Worm (Caenorhabditis elegans) whole organism, L1 larva: ENCODE data around the gene syx-6.
A peak's percentile ranks its signal among the peaks of the same experiment; 100 is the strongest.

Experiments used
- C34B4.2 ChIP-seq: sonication (generic microtip); optimal IDR thresholded peaks from 2 replicates; lab custom pipeline; 2017; ENCODE audit warnings: mild to moderate bottlenecking, missing genetic modification characterization, missing compliant biosample characterization
- F16B12.6 ChIP-seq: fragments of 150-350 bp; optimal IDR thresholded peaks from 2 replicates; lab custom pipeline; 2014; ENCODE audit warnings: missing biosample characterization, missing genetic modification characterization
- aha-1 ChIP-seq: fragments of 150-350 bp; optimal IDR thresholded peaks from 2 replicates; lab custom pipeline; 2014; ENCODE audit warnings: missing biosample characterization, missing genetic modification characterization
- alr-1 ChIP-seq: fragments of 200-800 bp; sonication (Bioruptor generic); optimal IDR thresholded peaks from 2 replicates; lab custom pipeline; 2018; ENCODE audit warnings: borderline replicate concordance, mild to moderate bottlenecking, missing genetic modification characterization, missing compliant biosample characterization
- aly-2 ChIP-seq: fragments of 150-350 bp; optimal IDR thresholded peaks from 2 replicates; lab custom pipeline; 2014; ENCODE audit warnings: missing biosample characterization, missing genetic modification characterization
- ama-1 ChIP-seq: fragments of 150-350 bp; optimal IDR thresholded peaks from 2 replicates; lab custom pipeline; 2014
- blmp-1 ChIP-seq: fragments of 150-350 bp; optimal IDR thresholded peaks from 2 replicates; lab custom pipeline; 2014; ENCODE audit warnings: missing biosample characterization, missing genetic modification characterization
- ceh-63 ChIP-seq: fragments of 200-800 bp; sonication (Bioruptor generic); optimal IDR thresholded peaks from 2 replicates; lab custom pipeline; 2018; ENCODE audit warnings: mild to moderate bottlenecking, missing genetic modification characterization, missing compliant biosample characterization
- ceh-82 ChIP-seq, 3 experiments: fragments of 150-350 bp in 1 of 3; sonication (generic microtip) in 2 of 3; optimal IDR thresholded peaks; 2 replicates each; lab custom pipeline; 2014 to 2017; ENCODE audit warnings: missing biosample characterization in 3 of 3, missing genetic modification characterization in 3 of 3
- ceh-90 ChIP-seq: sonication (generic microtip); optimal IDR thresholded peaks from 2 replicates; lab custom pipeline; 2016; ENCODE audit warnings: missing genetic modification characterization, missing compliant biosample characterization
- dsc-1 ChIP-seq: sonication (generic microtip); optimal IDR thresholded peaks from 2 replicates; lab custom pipeline; 2016; ENCODE audit warnings: mild to moderate bottlenecking, missing genetic modification characterization, missing compliant biosample characterization
- efl-3 ChIP-seq: fragments of 200-800 bp; sonication (Bioruptor generic); optimal IDR thresholded peaks from 2 replicates; lab custom pipeline; 2018; ENCODE audit warnings: mild to moderate bottlenecking, missing genetic modification characterization, missing compliant biosample characterization
- egl-13 ChIP-seq: sonication (generic microtip); optimal IDR thresholded peaks from 2 replicates; lab custom pipeline; 2016; ENCODE audit warnings: missing genotype, missing genetic modification reagents, missing genetic modification characterization, missing compliant biosample characterization
- ets-5 ChIP-seq: fragments of 200-800 bp; sonication (Bioruptor generic); IDR thresholded peaks from 2 replicates; pipeline ENCODE4 v1.3.6; 2022; ENCODE audit warnings: missing genetic modification characterization, missing compliant biosample characterization
- fkh-4 ChIP-seq: sonication (generic microtip); optimal IDR thresholded peaks from 2 replicates; lab custom pipeline; 2016; ENCODE audit warnings: missing compliant biosample characterization, missing genetic modification characterization, borderline replicate concordance
- fkh-8 ChIP-seq: sonication (generic microtip); optimal IDR thresholded peaks from 2 replicates; lab custom pipeline; 2016; ENCODE audit warnings: mild to moderate bottlenecking, missing genetic modification characterization, missing compliant biosample characterization
- fos-1 ChIP-seq: fragments of 150-350 bp; optimal IDR thresholded peaks from 2 replicates; lab custom pipeline; 2014; ENCODE audit warnings: missing biosample characterization, missing genetic modification characterization
- hlh-4 ChIP-seq: sonication (generic microtip); optimal IDR thresholded peaks from 2 replicates; lab custom pipeline; 2016; ENCODE audit warnings: mild to moderate bottlenecking, missing genetic modification characterization, missing compliant biosample characterization
- hpl-2 ChIP-seq: fragments of 150-350 bp; optimal IDR thresholded peaks from 2 replicates; lab custom pipeline; 2014; ENCODE audit warnings: missing biosample characterization, missing genetic modification reagents, missing genetic modification characterization
- lin-13 ChIP-seq: fragments of 150-350 bp; optimal IDR thresholded peaks from 2 replicates; lab custom pipeline; 2014; ENCODE audit warnings: missing biosample characterization, missing genetic modification reagents, missing genetic modification characterization
- lin-14 ChIP-seq: fragments of 200-800 bp; sonication (Bioruptor generic); optimal IDR thresholded peaks from 2 replicates; lab custom pipeline; 2018; ENCODE audit warnings: mild to moderate bottlenecking, missing genetic modification characterization, moderate library complexity, missing compliant biosample characterization
- lin-15B ChIP-seq: fragments of 150-350 bp; sonication (generic microtip); optimal IDR thresholded peaks from 3 replicates; lab custom pipeline; 2014; ENCODE audit warnings: missing biosample characterization, missing genetic modification characterization
- lin-39 ChIP-seq: fragments of 150-350 bp; optimal IDR thresholded peaks from 2 replicates; lab custom pipeline; 2014; ENCODE audit warnings: missing biosample characterization, missing genetic modification reagents, missing genetic modification characterization
- lsy-2 ChIP-seq, 2 experiments: fragments of 150-350 bp; optimal IDR thresholded peaks; 2 replicates each; lab custom pipeline; 2014; ENCODE audit warnings: missing biosample characterization in 2 of 2, missing genetic modification characterization in 2 of 2
- mab-9 ChIP-seq: fragments of 200-800 bp; sonication (Bioruptor generic); IDR thresholded peaks from 2 replicates; pipeline ENCODE4 v1.3.6; 2022; ENCODE audit warnings: missing genetic modification reagents, missing genetic modification characterization, missing compliant biosample characterization
- mdl-1 ChIP-seq, 2 experiments: fragments of 150-350 bp; optimal IDR thresholded peaks; 2 replicates each; lab custom pipeline; 2014 to 2017; ENCODE audit warnings: missing biosample characterization in 2 of 2, missing genetic modification characterization in 2 of 2, inconsistent platforms in 1 of 2
- mep-1 ChIP-seq: fragments of 150-350 bp; optimal IDR thresholded peaks from 2 replicates; lab custom pipeline; 2014; ENCODE audit warnings: missing biosample characterization, missing genetic modification characterization
- nhr-11 ChIP-seq: fragments of 150-350 bp; optimal IDR thresholded peaks from 2 replicates; lab custom pipeline; 2014; ENCODE audit warnings: missing biosample characterization, missing genetic modification characterization
- nhr-12 ChIP-seq: sonication (generic microtip); optimal IDR thresholded peaks from 2 replicates; lab custom pipeline; 2017; ENCODE audit warnings: missing biosample characterization, missing genetic modification characterization
- nhr-20 ChIP-seq: sonication (generic microtip); optimal IDR thresholded peaks from 2 replicates; lab custom pipeline; 2016; ENCODE audit warnings: mild to moderate bottlenecking, missing genetic modification characterization, missing compliant biosample characterization
- nhr-237 ChIP-seq: fragments of 150-350 bp; optimal IDR thresholded peaks from 2 replicates; lab custom pipeline; 2014; ENCODE audit warnings: missing biosample characterization, missing genetic modification characterization
- nhr-76 ChIP-seq: sonication (generic microtip); optimal IDR thresholded peaks from 2 replicates; lab custom pipeline; 2017; ENCODE audit warnings: missing biosample characterization, missing genetic modification characterization
- nhr-77 ChIP-seq: fragments of 150-350 bp; optimal IDR thresholded peaks from 2 replicates; lab custom pipeline; 2014; ENCODE audit warnings: missing biosample characterization, missing genetic modification characterization
- nhr-84 ChIP-seq: sonication (generic microtip); optimal IDR thresholded peaks from 2 replicates; lab custom pipeline; 2017; ENCODE audit warnings: missing biosample characterization, missing genetic modification characterization
- nhr-85 ChIP-seq: sonication (generic microtip); peaks from one replicate; lab custom pipeline; 2016; ENCODE audit warnings: missing genetic modification characterization, inconsistent platforms, missing compliant biosample characterization
- pag-3 ChIP-seq: sonication (generic microtip); optimal IDR thresholded peaks from 2 replicates; lab custom pipeline; 2017; ENCODE audit warnings: missing genetic modification characterization, mild to moderate bottlenecking, missing compliant biosample characterization, antibody characterized with exemption, borderline replicate concordance; ENCODE audit not compliant: insufficient read depth
- pqm-1 ChIP-seq: sonication (generic microtip); optimal IDR thresholded peaks from 3 replicates; lab custom pipeline; 2017; ENCODE audit warnings: missing biosample characterization, missing genetic modification characterization
- rnt-1 ChIP-seq: sonication (generic microtip); optimal IDR thresholded peaks from 2 replicates; lab custom pipeline; 2016; ENCODE audit warnings: mild to moderate bottlenecking, missing genetic modification characterization, moderate library complexity, missing compliant biosample characterization
- skn-1 ChIP-seq: fragments of 150-350 bp; optimal IDR thresholded peaks from 2 replicates; lab custom pipeline; 2014; ENCODE audit warnings: missing biosample characterization, missing genetic modification characterization
- snu-23 ChIP-seq: sonication (generic microtip); optimal IDR thresholded peaks from 2 replicates; lab custom pipeline; 2016; ENCODE audit warnings: missing genetic modification characterization, missing compliant biosample characterization
- sox-4 ChIP-seq: sonication (generic microtip); optimal IDR thresholded peaks from 2 replicates; lab custom pipeline; 2016; ENCODE audit warnings: missing genetic modification characterization, missing compliant biosample characterization
- sptf-1 ChIP-seq: fragments of 150-350 bp; optimal IDR thresholded peaks from 2 replicates; lab custom pipeline; 2014; ENCODE audit warnings: missing biosample characterization, missing genetic modification characterization
- sup-37 ChIP-seq: fragments of 200-800 bp; sonication (Bioruptor generic); optimal IDR thresholded peaks from 2 replicates; lab custom pipeline; 2018; ENCODE audit warnings: mild to moderate bottlenecking, missing genetic modification characterization, missing compliant biosample characterization
- swsn-7 ChIP-seq: sonication (generic microtip); optimal IDR thresholded peaks from 2 replicates; lab custom pipeline; 2016; ENCODE audit warnings: missing genetic modification characterization, missing compliant biosample characterization
- tlp-1 ChIP-seq: fragments of 150-350 bp; optimal IDR thresholded peaks from 2 replicates; lab custom pipeline; 2014; ENCODE audit warnings: missing biosample characterization, missing genetic modification characterization
- vab-15 ChIP-seq: sonication (generic microtip); optimal IDR thresholded peaks from 2 replicates; lab custom pipeline; 2017; ENCODE audit warnings: missing genotype, mild to moderate bottlenecking, missing genetic modification characterization, missing compliant biosample characterization
- xbp-1 ChIP-seq: sonication (generic microtip); optimal IDR thresholded peaks from 2 replicates; lab custom pipeline; 2016; ENCODE audit warnings: missing genetic modification characterization, missing compliant biosample characterization
- zag-1 ChIP-seq: fragments of 150-350 bp; optimal IDR thresholded peaks from 2 replicates; lab custom pipeline; 2014; ENCODE audit warnings: missing biosample characterization, missing genetic modification characterization
- ztf-11 ChIP-seq, 2 experiments: sonication (generic microtip); optimal IDR thresholded peaks; 2 replicates each; lab custom pipeline; 2016 to 2017; ENCODE audit warnings: missing genetic modification characterization in 2 of 2, missing biosample characterization in 1 of 2, missing compliant biosample characterization in 1 of 2
- ztf-4 ChIP-seq: fragments of 150-350 bp; optimal IDR thresholded peaks from 2 replicates; lab custom pipeline; 2014; ENCODE audit warnings: missing biosample characterization, missing genetic modification characterization

Gene syx-6

ce11 chrX:3126979-3127378 is 37.3 kb upstream of the syx-6 start, which contains the start of gene spc-1:
spc-1 (minus strand) TSS chrX:3127079.
- TF ChIP-seq vab-15 (tag; lab: Kevin White, UChicago) (no peak), mep-1 (tag; lab: Kevin White, UChicago) (no peak), dsc-1 (tag; lab: Kevin White, UChicago) (no peak), fkh-4 (tag; lab: Kevin White, UChicago) (no peak), ama-1 (no peak), hpl-2 (GFP tag; lab: Kevin White, UChicago) (no peak), nhr-11 (tag; lab: Kevin White, UChicago) (no peak), lin-15B (tag; lab: Kevin White, UChicago) (no peak), skn-1 (tag; lab: Kevin White, UChicago) (no peak), zag-1 (tag; lab: Kevin White, UChicago) (no peak), lin-39 (tag; lab: Kevin White, UChicago) (no peak), aly-2 (tag; lab: Kevin White, UChicago) (no peak), xbp-1 (tag; lab: Kevin White, UChicago) (no peak), rnt-1 (tag; lab: Kevin White, UChicago) (no peak), mdl-1 (tag; optimal IDR thresholded peaks at IDR 0.05; lab: Kevin White, UChicago) (no peak), nhr-77 (tag; lab: Kevin White, UChicago) (no peak), pag-3 (tag; lab: Kevin White, UChicago) (no peak), ceh-82 (tag; optimal IDR thresholded peaks at IDR 0.05; lab: Kevin White, UChicago) (no peak), sox-4 (no peak), snu-23 (GFP tag; lab: Kevin White, UChicago) (no peak)

DNA sequence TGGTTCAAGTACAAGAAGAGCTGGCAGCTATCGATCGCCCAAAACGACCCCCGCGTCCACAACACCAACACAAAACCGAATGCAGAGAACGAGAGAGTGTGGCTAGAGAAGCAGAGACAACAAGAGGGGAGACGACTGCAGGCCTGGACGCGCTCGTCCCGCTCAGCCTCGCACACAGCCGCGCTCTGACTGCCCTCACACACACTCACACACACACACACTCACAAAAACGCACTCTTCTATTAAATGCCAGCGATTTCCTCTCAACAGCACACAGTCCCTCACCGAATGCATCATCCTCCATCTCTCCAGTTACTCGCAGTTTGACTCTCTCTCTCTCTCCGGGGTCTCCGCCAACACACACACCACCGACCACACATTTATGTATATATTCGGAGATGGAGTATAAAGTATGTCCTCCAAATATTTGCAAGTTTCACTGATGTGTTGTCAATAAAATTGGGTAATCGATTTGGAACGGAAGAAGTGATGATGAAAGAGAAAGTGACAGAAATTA is 36.6 kb upstream of the syx-6 start:
- TF ChIP-seq C34B4.2 (no peak), swsn-7 (peak; percentile 93), ceh-90 (no peak), sox-4 (peak; percentile 27), vab-15 (tag; lab: Kevin White, UChicago) (peak; percentile 49), ceh-63 (GFP tag; lab: Kevin White, UChicago) (no peak), nhr-12 (no peak), ztf-4 (tag; lab: Kevin White, UChicago) (peak; percentile 80), ama-1 (no peak), sptf-1 (no peak), ets-5 (no peak), skn-1 (tag; lab: Kevin White, UChicago) (peak; percentile 79), nhr-237 (peak; percentile 88), nhr-20 (tag; lab: Kevin White, UChicago) (peak; percentile 95), nhr-84 (tag; lab: Kevin White, UChicago) (no peak), fkh-8 (tag; lab: Kevin White, UChicago) (peak; percentile 94), dsc-1 (tag; lab: Kevin White, UChicago) (peak; percentile 86), efl-3 (no peak), lin-14 (GFP tag; lab: Kevin White, UChicago) (peak; percentile 99), xbp-1 (tag; lab: Kevin White, UChicago) (peak; percentile 84), nhr-85 (tag; lab: Kevin White, UChicago) (peak; percentile 95), hlh-4 (tag; lab: Kevin White, UChicago) (no peak), aha-1 (tag; lab: Kevin White, UChicago) (no peak), lin-39 (tag; lab: Kevin White, UChicago) (no peak), sup-37 (GFP tag; lab: Kevin White, UChicago) (no peak), lsy-2 (tag; optimal IDR thresholded peaks at IDR 0.05; lab: Kevin White, UChicago) (peak; percentile 72 to 91), rnt-1 (tag; lab: Kevin White, UChicago) (peak; percentile 86), nhr-76 (no peak), ztf-11 (tag; optimal IDR thresholded peaks at IDR 0.05; lab: Kevin White, UChicago) (peak in 1 of 2 experiments; percentile 80), nhr-11 (tag; lab: Kevin White, UChicago) (peak; percentile 12), blmp-1 (peak; percentile 96), tlp-1 (tag; lab: Kevin White, UChicago) (no peak), aly-2 (tag; lab: Kevin White, UChicago) (peak; percentile 80), F16B12.6 (tag; lab: Kevin White, UChicago) (peak; percentile 6), pqm-1 (tag; lab: Kevin White, UChicago) (peak; percentile 73), mab-9 (peak; percentile 58; the same call in 1 of the 2 replicates), lin-13 (peak; percentile 88), egl-13 (tag; lab: Kevin White, UChicago) (peak; percentile 86), fos-1 (tag; lab: Kevin White, UChicago) (peak; percentile 88), ceh-82 (tag; optimal IDR thresholded peaks at IDR 0.05; lab: Kevin White, UChicago) (peak; percentile 86 to 92 (median 87)), alr-1 (tag; lab: Kevin White, UChicago) (no peak)
